Fruit fly (Drosophila melanogaster) whole organism: ENCODE data around the gene CG10348.

Experiments
- CG8478 ChIP-seq: fragments of >200 bp; optimal IDR thresholded peaks from 2 replicates; lab custom pipeline; 2018; ENCODE audit warnings: inconsistent platforms
- Dll ChIP-seq: fragments of >200 bp; optimal IDR thresholded peaks from 2 replicates; lab custom pipeline; 2017
- EcR ChIP-seq, 2 experiments: fragments of >200 bp; optimal IDR thresholded peaks; 2 replicates each; lab custom pipeline; 2017; ENCODE audit warnings: missing biosample characterization in 2 of 2, missing genetic modification characterization in 2 of 2, missing genetic modification reagents in 2 of 2

DNA sequence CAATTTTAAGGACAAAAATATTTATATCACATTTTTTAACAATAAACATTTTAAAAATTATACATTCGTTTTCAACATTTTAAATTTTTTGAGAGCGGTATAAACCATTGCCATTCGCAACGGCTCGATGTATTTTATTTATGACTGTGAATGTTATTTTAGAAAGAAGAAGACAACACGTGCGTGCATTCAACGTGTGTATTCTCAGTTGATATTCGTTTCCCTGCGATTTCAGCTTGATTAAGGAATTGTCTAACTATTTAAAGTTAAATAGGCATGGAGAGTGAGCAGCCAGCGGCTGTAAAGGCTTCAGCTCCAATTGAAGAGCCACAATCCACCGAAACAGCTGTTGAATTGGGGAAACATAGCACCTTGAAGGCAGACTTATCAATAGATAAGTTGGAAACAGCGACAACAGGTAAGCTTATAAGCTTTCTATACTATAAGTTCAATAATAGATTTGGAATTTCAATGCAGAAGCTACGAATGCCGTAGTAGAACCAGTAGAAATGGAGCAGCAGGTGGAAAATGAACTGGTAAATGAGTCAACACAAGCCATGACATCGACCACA lies 33.7 kb downstream of the CG10348 start, which contains the start of gene CG10341:
- TF ChIP-seq EcR (GFP tag; optimal IDR thresholded peaks at IDR 0.05; lab: Kevin White, UChicago) = no peak
- no peak for TF ChIP-seq Dll (lab: Kevin White, UChicago)
- TF ChIP-seq CG8478 = no peak
